Fruit fly (Drosophila melanogaster) whole organism: ENCODE measurements around the gene lsn.

Source experiments
- CG8478 ChIP-seq: fragments of >200 bp; optimal IDR thresholded peaks from 2 replicates; lab custom pipeline; 2018; ENCODE audit warnings: inconsistent platforms
- EcR ChIP-seq, 2 experiments: fragments of >200 bp; optimal IDR thresholded peaks; 2 replicates each; lab custom pipeline; 2017; ENCODE audit warnings: missing biosample characterization in 2 of 2, missing genetic modification characterization in 2 of 2, missing genetic modification reagents in 2 of 2
- psq ChIP-seq: fragments of >200 bp; optimal IDR thresholded peaks from 2 replicates; lab custom pipeline; 2017

DNA sequence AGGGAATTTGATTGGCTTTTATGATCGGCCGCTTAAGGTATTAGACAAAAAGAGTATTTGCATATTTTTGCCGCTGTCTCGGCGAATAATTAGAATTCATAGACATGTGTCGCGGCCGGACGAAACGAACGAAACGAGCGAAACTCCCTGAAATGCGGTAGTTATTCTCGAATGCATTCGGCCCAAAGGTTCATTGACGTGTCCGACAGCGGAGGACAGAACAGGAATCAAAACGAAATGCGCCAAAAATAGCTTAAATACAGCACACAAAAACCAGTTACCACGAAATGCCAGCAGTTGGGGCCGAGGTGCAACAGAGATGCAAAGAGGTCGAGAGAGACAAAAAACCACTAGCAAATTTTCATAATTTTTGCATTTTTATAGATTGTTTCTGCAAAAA lies 39.4 kb downstream of the lsn start:
- TF ChIP-seq EcR (GFP tag; optimal IDR thresholded peaks at IDR 0.05; lab: Kevin White, UChicago) (peak; percentile 34 to 77), CG8478 (lab: Kevin White, UChicago) (no peak), psq (lab: Kevin White, UChicago) (no peak)
